Fruit fly (Drosophila melanogaster) whole organism, embryonic: Measurements from ENCODE around the gene CG5447.

Source experiments
- Antp ChIP-seq: fragments of 200-800 bp; sonication (Bioruptor generic); optimal IDR thresholded peaks from 3 replicates; lab custom pipeline; 2016; ENCODE audit warnings: missing biosample characterization, missing genetic modification characterization
- Asciz ChIP-seq: fragments of 200-800 bp; sonication (Bioruptor generic); optimal IDR thresholded peaks from 2 replicates; lab custom pipeline; 2017; ENCODE audit warnings: missing biosample characterization, mild to moderate bottlenecking, missing genetic modification characterization, missing genetic modification reagents
- Atf3 ChIP-seq: fragments of 200-800 bp; sonication (Bioruptor generic); optimal IDR thresholded peaks from 3 replicates; lab custom pipeline; 2016; ENCODE audit warnings: missing biosample characterization, missing genetic modification characterization
- Bdp1 ChIP-seq: fragments of 200-800 bp; sonication (Bioruptor generic); optimal IDR thresholded peaks from 3 replicates; lab custom pipeline; 2016; ENCODE audit warnings: missing biosample characterization, missing genetic modification characterization
- Bgb ChIP-seq: fragments of 200-800 bp; sonication (Bioruptor generic); IDR thresholded peaks from 2 replicates; pipeline ENCODE4 v1.3.6; 2022; ENCODE audit warnings: missing biosample characterization, missing genetic modification characterization; ENCODE audit not compliant: partially characterized antibody
- CG11247 ChIP-seq: fragments of 200-800 bp; sonication (Bioruptor generic); IDR thresholded peaks from 2 replicates; pipeline ENCODE4 v1.3.6; 2022; ENCODE audit warnings: missing biosample characterization, missing genetic modification characterization
- CG11456 ChIP-seq: fragments of 200-800 bp; sonication (Bioruptor generic); IDR thresholded peaks from 3 replicates; pipeline ENCODE4 v1.3.6; 2022; ENCODE audit warnings: missing biosample characterization, missing genetic modification characterization
- CG11696 ChIP-seq: fragments of 200-800 bp; sonication (Bioruptor generic); IDR thresholded peaks from 2 replicates; pipeline ENCODE4 v1.3.6; 2022; ENCODE audit warnings: missing biosample characterization, missing genetic modification characterization
- CG12071 ChIP-seq: fragments of 200-800 bp; sonication (Bioruptor generic); optimal IDR thresholded peaks from 3 replicates; lab custom pipeline; 2018; ENCODE audit warnings: missing biosample characterization, mild to moderate bottlenecking, missing genetic modification characterization
- CG14014 ChIP-seq: fragments of 200-800 bp; sonication (Bioruptor generic); IDR thresholded peaks from 2 replicates; pipeline ENCODE4 v1.3.6; 2022; ENCODE audit warnings: missing biosample characterization, missing genetic modification characterization
- CG15269 ChIP-seq: fragments of 200-800 bp; sonication (Bioruptor generic); optimal IDR thresholded peaks from 2 replicates; lab custom pipeline; 2018; ENCODE audit warnings: missing biosample characterization, mild to moderate bottlenecking, missing genetic modification characterization, moderate library complexity
- CG1647 ChIP-seq: fragments of 200-800 bp; sonication (Bioruptor generic); optimal IDR thresholded peaks from 3 replicates; lab custom pipeline; 2016; ENCODE audit warnings: missing biosample characterization, missing genetic modification characterization
- CG17361 ChIP-seq: fragments of 200-800 bp; sonication (Bioruptor generic); IDR thresholded peaks from 3 replicates; pipeline ENCODE4 v1.3.6; 2022; ENCODE audit warnings: missing biosample characterization, missing genetic modification characterization
- CG30403 ChIP-seq: fragments of 200-800 bp; sonication (Bioruptor generic); optimal IDR thresholded peaks from 3 replicates; lab custom pipeline; 2016; ENCODE audit warnings: missing biosample characterization, missing genetic modification characterization
- CG3838 ChIP-seq: fragments of 200-800 bp; sonication (Bioruptor generic); optimal IDR thresholded peaks from 3 replicates; lab custom pipeline; 2016; ENCODE audit warnings: missing biosample characterization, missing genetic modification characterization
- CG4730 ChIP-seq: fragments of 200-800 bp; sonication (Bioruptor generic); IDR thresholded peaks from 2 replicates; pipeline ENCODE4 v1.3.6; 2022; ENCODE audit warnings: missing biosample characterization, missing genetic modification characterization
- CG4820 ChIP-seq: fragments of 200-800 bp; sonication (Bioruptor generic); optimal IDR thresholded peaks from 3 replicates; lab custom pipeline; 2016; ENCODE audit warnings: missing biosample characterization, missing genetic modification characterization
- CG6175 ChIP-seq: fragments of 200-800 bp; sonication (Bioruptor generic); IDR thresholded peaks from 3 replicates; pipeline ENCODE4 v1.3.6; 2022; ENCODE audit warnings: missing biosample characterization, missing genetic modification characterization
- CG6689 ChIP-seq: fragments of 200-800 bp; sonication (Bioruptor generic); IDR thresholded peaks from 2 replicates; pipeline ENCODE4 v1.3.6; 2022; ENCODE audit warnings: missing biosample characterization, missing genetic modification characterization
- CG7357 ChIP-seq: fragments of 200-800 bp; sonication (Bioruptor generic); IDR thresholded peaks from 3 replicates; pipeline ENCODE4 v1.3.6; 2022; ENCODE audit warnings: missing biosample characterization, missing genetic modification characterization
- CG8388 ChIP-seq: fragments of 200-800 bp; sonication (Bioruptor generic); optimal IDR thresholded peaks from 2 replicates; lab custom pipeline; 2019; ENCODE audit warnings: missing biosample characterization, mild to moderate bottlenecking, missing genetic modification characterization, moderate library complexity
- CHES-1-like ChIP-seq: fragments of 200-800 bp; sonication (Bioruptor generic); optimal IDR thresholded peaks from 2 replicates; lab custom pipeline; 2016; ENCODE audit warnings: missing biosample characterization, missing genetic modification characterization
- Chrac-16 ChIP-seq: fragments of 200-800 bp; sonication (Bioruptor generic); optimal IDR thresholded peaks from 3 replicates; lab custom pipeline; 2016; ENCODE audit warnings: missing biosample characterization, missing genetic modification characterization
- Dbx ChIP-seq: fragments of 200-800 bp; sonication (Bioruptor generic); IDR thresholded peaks from 3 replicates; pipeline ENCODE4 v1.3.6; 2022; ENCODE audit warnings: missing biosample characterization, missing genetic modification characterization
- E2f1 ChIP-seq: fragments of 200-800 bp; sonication (Bioruptor generic); IDR thresholded peaks from 2 replicates; pipeline ENCODE4 v1.3.6; 2022; ENCODE audit warnings: missing biosample characterization, missing genetic modification characterization
- Hand ChIP-seq: fragments of 200-800 bp; sonication (Bioruptor generic); optimal IDR thresholded peaks from 2 replicates; lab custom pipeline; 2017; ENCODE audit warnings: mild to moderate bottlenecking, missing biosample characterization, missing genetic modification reagents, missing genetic modification characterization
- HmgD ChIP-seq: fragments of 200-800 bp; sonication (Bioruptor generic); optimal IDR thresholded peaks from 3 replicates; lab custom pipeline; 2016; ENCODE audit warnings: missing biosample characterization, missing genetic modification characterization
- Kr ChIP-seq: fragments of 200-800 bp; sonication (Bioruptor generic); optimal IDR thresholded peaks from 2 replicates; lab custom pipeline; 2017; ENCODE audit warnings: missing biosample characterization, mild to moderate bottlenecking, missing genetic modification characterization
- MTF-1 ChIP-seq: fragments of 200-800 bp; sonication (Bioruptor generic); optimal IDR thresholded peaks from 2 replicates; lab custom pipeline; 2018; ENCODE audit warnings: missing biosample characterization, mild to moderate bottlenecking, missing genetic modification characterization, borderline replicate concordance
- Poxn ChIP-seq: fragments of 200-800 bp; sonication (Bioruptor generic); IDR thresholded peaks from 2 replicates; pipeline ENCODE4 v1.3.6; 2022; ENCODE audit warnings: missing biosample characterization, missing genetic modification characterization
- Rx ChIP-seq: fragments of 200-800 bp; sonication (Bioruptor generic); IDR thresholded peaks from 2 replicates; pipeline ENCODE4 v1.3.6; 2022; ENCODE audit warnings: missing biosample characterization, missing genetic modification characterization
- Ssrp ChIP-seq: fragments of 200-800 bp; sonication (Bioruptor generic); optimal IDR thresholded peaks from 2 replicates; lab custom pipeline; 2018; ENCODE audit warnings: missing biosample characterization, mild to moderate bottlenecking, missing genetic modification characterization, moderate library complexity
- al ChIP-seq: fragments of 200-800 bp; sonication (Bioruptor generic); IDR thresholded peaks from 2 replicates; pipeline ENCODE4 v1.3.6; 2022; ENCODE audit warnings: missing biosample characterization, missing genetic modification characterization
- btn ChIP-seq: fragments of 200-800 bp; sonication (Bioruptor generic); optimal IDR thresholded peaks from 2 replicates; lab custom pipeline; 2016; ENCODE audit warnings: missing biosample characterization, missing genetic modification characterization
- chn ChIP-seq: fragments of 200-800 bp; sonication (Bioruptor generic); optimal IDR thresholded peaks from 2 replicates; lab custom pipeline; 2016; ENCODE audit warnings: missing biosample characterization, missing genetic modification characterization
- dimm ChIP-seq: fragments of 200-800 bp; sonication (Bioruptor generic); IDR thresholded peaks from 2 replicates; pipeline ENCODE4 v1.3.6; 2022; ENCODE audit warnings: missing biosample characterization, missing genetic modification characterization
- esg ChIP-seq: fragments of 200-800 bp; sonication (Bioruptor generic); conservative IDR thresholded peaks from 2 replicates; pipeline ENCODE4 v1.3.6; 2022; ENCODE audit warnings: missing biosample characterization, missing genetic modification characterization
- exex ChIP-seq: fragments of 200-800 bp; sonication (Bioruptor generic); optimal IDR thresholded peaks from 4 replicates; lab custom pipeline; 2018; ENCODE audit warnings: missing biosample characterization, mild to moderate bottlenecking, missing genetic modification characterization, moderate library complexity
- gcm2 ChIP-seq: fragments of 200-800 bp; sonication (Bioruptor generic); optimal IDR thresholded peaks from 2 replicates; lab custom pipeline; 2016; ENCODE audit warnings: missing biosample characterization, missing genetic modification characterization
- gem ChIP-seq: fragments of 200-800 bp; sonication (Bioruptor generic); optimal IDR thresholded peaks from 2 replicates; lab custom pipeline; 2019; ENCODE audit warnings: missing biosample characterization, mild to moderate bottlenecking, missing genetic modification characterization, moderate library complexity
- gsb-n ChIP-seq: fragments of 200-800 bp; sonication (Bioruptor generic); optimal IDR thresholded peaks from 3 replicates; lab custom pipeline; 2018; ENCODE audit warnings: missing biosample characterization, mild to moderate bottlenecking, missing genetic modification characterization
- her ChIP-seq: fragments of 200-800 bp; sonication (Bioruptor generic); optimal IDR thresholded peaks from 2 replicates; lab custom pipeline; 2016; ENCODE audit warnings: missing biosample characterization, missing genetic modification characterization
- jumu ChIP-seq: fragments of 200-800 bp; sonication (Bioruptor generic); optimal IDR thresholded peaks from 3 replicates; lab custom pipeline; 2016; ENCODE audit warnings: missing biosample characterization, missing genetic modification characterization
- klu ChIP-seq: fragments of 200-800 bp; sonication (Bioruptor generic); IDR thresholded peaks from 2 replicates; pipeline ENCODE4 v1.3.6; 2022; ENCODE audit warnings: missing biosample characterization, missing genetic modification characterization
- pros ChIP-seq: fragments of 200-800 bp; sonication (Bioruptor generic); optimal IDR thresholded peaks from 3 replicates; lab custom pipeline; 2019; ENCODE audit warnings: missing biosample characterization, mild to moderate bottlenecking, missing genetic modification characterization, moderate library complexity
- sug ChIP-seq: fragments of 200-800 bp; optimal IDR thresholded peaks from 2 replicates; lab custom pipeline; 2019; ENCODE audit warnings: missing biosample characterization, mild to moderate bottlenecking, missing genetic modification characterization, moderate library complexity
- tgo ChIP-seq: fragments of 200-800 bp; sonication (Bioruptor generic); IDR thresholded peaks from 3 replicates; pipeline ENCODE4 v1.3.6; 2022; ENCODE audit warnings: missing biosample characterization, missing genetic modification characterization
- twi ChIP-seq: fragments of 200-800 bp; optimal IDR thresholded peaks from 2 replicates; lab custom pipeline; 2019; ENCODE audit warnings: missing biosample characterization, mild to moderate bottlenecking, missing genetic modification characterization, moderate library complexity
- unc-4 ChIP-seq: fragments of 200-800 bp; sonication (Bioruptor generic); IDR thresholded peaks from 2 replicates; pipeline ENCODE4 v1.3.6; 2022; ENCODE audit warnings: missing biosample characterization, missing genetic modification characterization; ENCODE audit not compliant: partially characterized antibody
- unpg ChIP-seq: fragments of 200-800 bp; sonication (Bioruptor generic); optimal IDR thresholded peaks from 3 replicates; lab custom pipeline; 2018; ENCODE audit warnings: missing biosample characterization, mild to moderate bottlenecking, missing genetic modification characterization, moderate library complexity
- usp ChIP-seq: fragments of >200 bp; optimal IDR thresholded peaks from 2 replicates; lab custom pipeline; 2017; ENCODE audit warnings: missing biosample characterization, missing genetic modification characterization
- zf30C ChIP-seq: fragments of 200-800 bp; sonication (Bioruptor generic); optimal IDR thresholded peaks from 3 replicates; lab custom pipeline; 2018; ENCODE audit warnings: missing biosample characterization, mild to moderate bottlenecking, missing genetic modification characterization

The CG5447 gene

dm6 chr3R:26436540-26436939, 15.8 kb upstream of the CG5447 start (continued):
- TF ChIP-seq MTF-1 = no peak
- peak; percentile 3 for TF ChIP-seq Bdp1 (GFP tag; lab: Kevin White, UChicago)
- TF ChIP-seq twi (tag; lab: Kevin White, UChicago) = no peak
- TF ChIP-seq CG6175 (GFP tag; lab: Robert Waterston, UW) = no peak
- TF ChIP-seq pros (GFP tag; lab: Kevin White, UChicago) = no peak
- no peak for TF ChIP-seq unc-4 (GFP tag; lab: Robert Waterston, UW)
- peak; percentile 16 for TF ChIP-seq chn
- TF ChIP-seq Atf3 (GFP tag; lab: Kevin White, UChicago) = no peak
- no peak for TF ChIP-seq HmgD (GFP tag; lab: Kevin White, UChicago)
- TF ChIP-seq CG17361 (GFP tag; lab: Robert Waterston, UW) = peak; percentile 44; the same call in 1 of the 3 replicates
- TF ChIP-seq Bgb = no peak
- TF ChIP-seq exex (tag; lab: Kevin White, UChicago) = no peak
- TF ChIP-seq gem (tag; lab: Kevin White, UChicago) = peak; percentile 70
- no peak for TF ChIP-seq CG4820 (GFP tag; lab: Kevin White, UChicago)
- peak; percentile 35 for TF ChIP-seq Ssrp (tag; lab: Kevin White, UChicago)
- peak; percentile 54 for TF ChIP-seq tgo (GFP tag; lab: Robert Waterston, UW)
- peak; percentile 69 for TF ChIP-seq unpg (GFP tag; lab: Kevin White, UChicago)
- no peak for TF ChIP-seq Poxn (GFP tag; lab: Robert Waterston, UW)
- TF ChIP-seq CG11696 (GFP tag; lab: Robert Waterston, UW) = 0 out of 2 replicates have a peak, but pooled peaks have one; percentile 32
- TF ChIP-seq CG30403 (GFP tag; lab: Kevin White, UChicago) = peak; percentile 61
- TF ChIP-seq Chrac-16 (GFP tag; lab: Kevin White, UChicago) = no peak
- TF ChIP-seq esg (GFP tag; lab: Robert Waterston, UW) = peak; percentile 33; the same call in 1 of the 2 replicates
- TF ChIP-seq klu (GFP tag; lab: Robert Waterston, UW) = no peak
- peak; percentile 37 for TF ChIP-seq CG15269 (tag; lab: Kevin White, UChicago)
- TF ChIP-seq CG6689 = peak; percentile 50
- peak; percentile 5 for TF ChIP-seq jumu (GFP tag; lab: Kevin White, UChicago)
- TF ChIP-seq dimm (GFP tag; lab: Robert Waterston, UW) = no peak
- 0 out of 2 replicates have a peak, but pooled peaks have one; percentile 11 for TF ChIP-seq E2f1 (GFP tag; lab: Robert Waterston, UW)
- TF ChIP-seq Asciz (GFP tag; lab: Kevin White, UChicago) = no peak
- no peak for TF ChIP-seq CHES-1-like
- TF ChIP-seq CG8388 (GFP tag; lab: Kevin White, UChicago) = peak; percentile 41
- TF ChIP-seq CG12071 = peak; percentile 40
- TF ChIP-seq gsb-n (tag; lab: Kevin White, UChicago) = peak; percentile 35
- TF ChIP-seq al (GFP tag; lab: Robert Waterston, UW) = 0 out of 2 replicates have a peak, but pooled peaks have one; percentile 17
- peak; percentile 43; the same call in 1 of the 2 replicates for TF ChIP-seq CG14014
- peak; percentile 44; the same call in 1 of the 3 replicates for TF ChIP-seq CG7357 (GFP tag; lab: Robert Waterston, UW)
- TF ChIP-seq usp (GFP tag; lab: Kevin White, UChicago) = no peak
- TF ChIP-seq CG4730 (GFP tag; lab: Robert Waterston, UW) = 0 out of 2 replicates have a peak, but pooled peaks have one; percentile 24
- no peak for TF ChIP-seq sug (tag; lab: Kevin White, UChicago)
- no peak for TF ChIP-seq CG11456 (GFP tag; lab: Robert Waterston, UW)
- no peak for TF ChIP-seq CG1647
- TF ChIP-seq Antp (GFP tag; lab: Kevin White, UChicago) = peak; percentile 10
- no peak for TF ChIP-seq gcm2 (GFP tag; lab: Kevin White, UChicago)
- no peak for TF ChIP-seq Kr (GFP tag; lab: Kevin White, UChicago)
- TF ChIP-seq Dbx (GFP tag; lab: Robert Waterston, UW) = no peak
- no peak for TF ChIP-seq Rx (GFP tag; lab: Robert Waterston, UW)
- no peak for TF ChIP-seq CG11247 (GFP tag; lab: Robert Waterston, UW)
- TF ChIP-seq btn = no peak
- no peak for TF ChIP-seq Hand
- TF ChIP-seq her (GFP tag; lab: Kevin White, UChicago) = no peak
- no peak for TF ChIP-seq zf30C
- no peak for TF ChIP-seq CG3838 (GFP tag; lab: Kevin White, UChicago)
